Worm (Caenorhabditis elegans) whole organism, early embryonic: ENCODE data around the gene dnj-3.

Experiments
- ets-7 ChIP-seq: sonication (generic microtip); optimal IDR thresholded peaks from 2 replicates; lab custom pipeline; 2016; ENCODE audit warnings: missing genotype, missing genetic modification characterization, missing compliant biosample characterization
- flt-1 ChIP-seq: fragments of 200-800 bp; sonication (Bioruptor generic); IDR thresholded peaks from 2 replicates; pipeline ENCODE4 v1.3.6; 2022; ENCODE audit warnings: missing genetic modification characterization, missing compliant biosample characterization
- pes-1 ChIP-seq: fragments of 200-800 bp; sonication (Bioruptor generic); IDR thresholded peaks from 2 replicates; pipeline ENCODE4 v1.3.6; 2022; ENCODE audit warnings: missing genetic modification reagents, missing genetic modification characterization, missing compliant biosample characterization
- scrt-1 ChIP-seq: fragments of 200-800 bp; sonication (Bioruptor generic); IDR thresholded peaks from 2 replicates; pipeline ENCODE4 v1.3.6; 2022; ENCODE audit warnings: missing genetic modification characterization, missing compliant biosample characterization
- sea-1 ChIP-seq: fragments of 200-800 bp; sonication (Bioruptor generic); conservative IDR thresholded peaks from 2 replicates; pipeline ENCODE4 v1.3.6; 2022; ENCODE audit warnings: missing genetic modification characterization, missing compliant biosample characterization
- tbx-11 ChIP-seq: fragments of 200-800 bp; sonication (Bioruptor generic); IDR thresholded peaks from 2 replicates; pipeline ENCODE4 v1.3.6; 2022; ENCODE audit warnings: missing genetic modification characterization, missing compliant biosample characterization
- tbx-37 ChIP-seq: fragments of 200-800 bp; sonication (Bioruptor generic); conservative IDR thresholded peaks from 2 replicates; pipeline ENCODE4 v1.3.6; 2022; ENCODE audit warnings: missing genetic modification reagents, missing genetic modification characterization, missing compliant biosample characterization
- tra-4 ChIP-seq: sonication (generic microtip); optimal IDR thresholded peaks from 2 replicates; lab custom pipeline; 2017; ENCODE audit warnings: missing genetic modification characterization, missing compliant biosample characterization

DNA sequence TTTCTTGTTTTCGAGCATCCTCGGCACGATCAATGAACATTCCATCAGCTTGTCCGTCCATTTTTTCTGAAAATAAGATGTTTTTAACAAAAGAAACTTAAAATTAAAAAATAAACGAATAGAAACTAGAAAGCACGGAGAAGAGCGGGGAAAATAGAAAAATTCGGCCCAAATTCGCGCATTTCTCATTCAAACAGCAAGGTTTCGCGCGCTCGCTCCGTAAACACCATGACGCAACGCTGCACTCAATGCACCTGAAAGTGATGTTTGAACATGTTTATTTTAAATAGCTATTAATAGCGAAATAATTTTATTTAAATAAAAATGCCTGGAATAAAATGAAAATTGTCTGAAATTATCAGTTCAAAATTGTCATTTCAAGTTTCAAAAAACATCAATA is 8.9 kb upstream of the dnj-3 start, which contains the start of the genes mcm-3 and C25D7.15:
- TF ChIP-seq tra-4 (tag; lab: Kevin White, UChicago) (no peak), scrt-1 (GFP tag; lab: Robert Waterston, UW) (no peak), sea-1 (GFP tag; lab: Robert Waterston, UW) (no peak), tbx-11 (GFP tag; lab: Robert Waterston, UW) (no peak), pes-1 (no peak), tbx-37 (GFP tag; lab: Robert Waterston, UW) (no peak), ets-7 (no peak), flt-1 (no peak)
